Worm (Caenorhabditis elegans) whole organism, early embryonic: Measurements from ENCODE around the gene fbxc-18.

Experiments used
- ama-1 ChIP-seq: fragments of 150-350 bp; optimal IDR thresholded peaks from 2 replicates; lab custom pipeline; 2014
- ceh-36 ChIP-seq: sonication (generic microtip); optimal IDR thresholded peaks from 2 replicates; lab custom pipeline; 2016; ENCODE audit warnings: missing genetic modification characterization, inconsistent platforms, missing compliant biosample characterization
- ets-7 ChIP-seq: sonication (generic microtip); optimal IDR thresholded peaks from 2 replicates; lab custom pipeline; 2016; ENCODE audit warnings: missing genotype, missing genetic modification characterization, missing compliant biosample characterization
- sea-1 ChIP-seq: fragments of 200-800 bp; sonication (Bioruptor generic); conservative IDR thresholded peaks from 2 replicates; pipeline ENCODE4 v1.3.6; 2022; ENCODE audit warnings: missing genetic modification characterization, missing compliant biosample characterization
- tra-4 ChIP-seq: sonication (generic microtip); optimal IDR thresholded peaks from 2 replicates; lab custom pipeline; 2017; ENCODE audit warnings: missing genetic modification characterization, missing compliant biosample characterization

DNA sequence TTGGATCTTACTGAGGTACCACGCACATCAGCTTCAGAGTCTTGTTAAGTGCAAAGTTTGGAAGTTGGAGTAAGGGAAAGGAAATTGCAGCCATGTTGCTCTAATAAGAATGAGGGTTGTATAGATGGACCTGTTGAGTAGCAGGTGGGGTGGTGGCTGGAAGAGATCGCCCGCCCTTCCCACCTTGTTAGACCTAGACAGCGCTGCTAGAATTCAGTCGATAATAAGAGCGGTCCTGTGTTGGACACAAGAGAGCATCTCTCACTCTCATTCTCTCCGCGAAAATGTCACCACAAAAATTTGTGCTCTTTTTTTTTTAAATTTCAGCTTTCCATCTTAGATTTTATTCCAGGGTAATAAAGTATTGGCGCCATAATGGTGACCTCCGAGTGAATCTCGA is 34.5 kb upstream of the fbxc-18 start, which contains the start of the genes fbxb-30 and F45D11.5:
- TF ChIP-seq ceh-36 (tag; lab: Kevin White, UChicago) (no peak), sea-1 (GFP tag; lab: Robert Waterston, UW) (no peak), tra-4 (tag; lab: Kevin White, UChicago) (no peak), ama-1 (no peak), ets-7 (tag; lab: Kevin White, UChicago) (no peak)
